Worm (Caenorhabditis elegans): ENCODE results near the gene F40G9.18.
"Not testable (repeated sequence)": the region's sequence is repeated elsewhere in the genome, so short reads cannot be mapped to it uniquely, and the experiment has no call there.

F40G9.18 gene

DNA sequence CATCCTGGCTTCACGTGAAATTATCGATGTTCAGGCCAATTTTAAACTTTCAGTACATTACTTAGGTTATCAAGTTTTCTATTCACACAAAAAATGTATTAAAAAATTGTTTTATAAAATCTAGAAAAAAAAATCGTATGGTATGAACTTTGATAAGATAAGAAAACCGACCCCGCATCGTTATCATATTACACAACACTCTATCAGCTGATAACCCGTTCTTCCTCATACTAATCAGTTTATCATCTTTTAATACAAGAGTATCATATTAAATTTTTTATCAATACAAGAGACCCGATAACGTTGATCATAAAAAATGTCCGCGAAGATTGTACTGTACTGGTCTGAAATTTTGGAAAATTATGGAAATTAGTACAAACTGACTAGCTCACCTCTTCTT, 15.2 kb downstream of the F40G9.18 start:
- TF ChIP-seq dao-5 (tag; optimal IDR thresholded peaks at IDR 0.05) (no peak), W03F9.2 (tag; optimal IDR thresholded peaks at IDR 0.05) (no peak), him-1 (tag; optimal IDR thresholded peaks at IDR 0.05) (no peak)

DNA sequence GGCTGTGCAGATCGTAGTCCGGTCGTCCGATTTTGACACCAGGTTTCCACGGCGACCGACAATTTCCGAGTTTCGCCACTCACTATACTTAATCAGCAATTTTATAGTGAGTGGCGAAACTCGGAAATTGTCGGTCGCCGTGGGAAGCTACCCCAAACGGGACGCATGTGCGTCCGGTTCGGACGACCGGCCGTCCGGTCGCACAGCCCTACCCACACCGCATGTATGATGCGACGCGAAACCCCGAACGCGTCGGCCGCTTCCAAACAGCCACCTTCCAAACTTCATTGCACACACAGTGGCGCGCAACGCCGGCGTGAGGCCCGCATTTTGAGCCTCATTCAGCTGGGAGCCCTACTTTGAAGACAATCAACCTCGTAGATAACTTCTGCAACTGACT, 18.3 kb downstream of the F40G9.18 start:
- TF ChIP-seq dao-5 (tag; optimal IDR thresholded peaks at IDR 0.05) (no peak), W03F9.2 (tag; optimal IDR thresholded peaks at IDR 0.05) (no peak), him-1 (tag; optimal IDR thresholded peaks at IDR 0.05) (no peak)

DNA sequence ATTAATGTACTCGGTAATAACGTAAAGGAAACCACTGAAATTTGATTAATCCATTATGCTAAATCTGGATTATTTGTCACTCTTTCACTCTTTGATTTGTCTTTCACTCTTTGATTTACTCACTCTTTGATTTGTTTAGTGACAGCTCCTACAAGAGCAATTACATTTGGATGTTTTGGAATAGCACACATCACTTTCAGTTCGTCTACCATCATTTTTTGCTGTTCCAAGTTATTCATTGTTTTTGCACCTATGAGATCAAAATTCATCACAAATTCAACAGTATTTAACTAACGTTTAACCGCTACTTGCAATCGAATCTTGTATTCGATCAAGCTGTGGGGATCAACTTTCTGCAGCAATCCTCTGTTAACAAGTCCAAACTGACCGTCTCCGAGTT, 20.2 kb downstream of the F40G9.18 start:
- TF ChIP-seq him-1 (tag; optimal IDR thresholded peaks at IDR 0.05): no peak
- no peak for TF ChIP-seq dao-5 (tag; optimal IDR thresholded peaks at IDR 0.05)
- TF ChIP-seq W03F9.2 (tag; optimal IDR thresholded peaks at IDR 0.05): no peak

DNA sequence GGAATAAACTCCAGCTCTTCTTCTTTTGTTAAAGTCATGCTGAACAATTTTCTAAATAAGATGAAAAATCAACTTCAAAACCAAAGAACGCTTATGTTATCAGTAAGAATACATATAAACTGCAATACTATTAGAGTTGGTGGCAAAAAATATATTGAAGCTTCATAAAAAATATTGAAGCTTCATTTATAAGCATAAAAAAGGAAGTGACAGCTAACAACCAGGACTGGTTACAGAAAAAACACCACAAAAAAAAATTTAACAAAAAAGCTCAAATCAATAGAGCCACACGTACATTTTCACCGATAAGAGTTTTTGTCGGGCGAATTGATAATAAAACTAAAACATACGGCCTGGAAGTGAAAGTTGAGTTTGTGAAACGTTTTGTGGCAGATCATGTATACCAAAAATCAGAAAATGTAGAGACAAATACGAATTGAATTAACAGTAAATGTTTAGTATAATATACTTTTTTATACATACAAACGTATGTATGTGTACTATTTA, 21.8 kb downstream of the F40G9.18 start, which contains the start of gene sqst-5:
Gene sqst-5, minus strand, starts transcription at position 51 of the 507 bp plus-strand sequence.
- no peak for TF ChIP-seq him-1 (tag; optimal IDR thresholded peaks at IDR 0.05)
- no peak for TF ChIP-seq dao-5 (tag; optimal IDR thresholded peaks at IDR 0.05)
- TF ChIP-seq W03F9.2 (tag; optimal IDR thresholded peaks at IDR 0.05): no peak

DNA sequence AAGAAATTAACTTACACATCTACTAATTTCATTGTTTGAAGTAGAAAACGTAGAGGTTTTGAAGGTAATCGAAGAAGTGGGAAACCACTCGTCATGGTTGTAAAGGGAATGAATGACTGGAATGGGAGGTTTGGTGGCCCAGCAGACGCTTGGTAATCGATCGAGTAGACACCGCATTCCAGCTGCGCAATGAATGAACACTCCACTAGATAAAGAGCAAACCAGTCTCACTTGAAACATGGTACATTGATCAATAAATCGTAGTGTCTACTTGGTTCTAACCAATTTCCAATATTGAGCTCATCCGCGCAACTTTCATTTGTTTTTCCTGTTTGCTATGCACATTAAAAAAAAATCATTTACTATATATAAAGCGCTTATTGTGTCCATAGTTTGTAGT, 23.0 kb downstream of the F40G9.18 start, which contains the start of gene fbxb-84:
Gene fbxb-84, minus strand, starts transcription at position 101 of the 400 bp plus-strand sequence.
- no peak for TF ChIP-seq him-1 (tag; optimal IDR thresholded peaks at IDR 0.05)
- no peak for TF ChIP-seq dao-5 (tag; optimal IDR thresholded peaks at IDR 0.05)
- no peak for TF ChIP-seq W03F9.2 (tag; optimal IDR thresholded peaks at IDR 0.05)

DNA sequence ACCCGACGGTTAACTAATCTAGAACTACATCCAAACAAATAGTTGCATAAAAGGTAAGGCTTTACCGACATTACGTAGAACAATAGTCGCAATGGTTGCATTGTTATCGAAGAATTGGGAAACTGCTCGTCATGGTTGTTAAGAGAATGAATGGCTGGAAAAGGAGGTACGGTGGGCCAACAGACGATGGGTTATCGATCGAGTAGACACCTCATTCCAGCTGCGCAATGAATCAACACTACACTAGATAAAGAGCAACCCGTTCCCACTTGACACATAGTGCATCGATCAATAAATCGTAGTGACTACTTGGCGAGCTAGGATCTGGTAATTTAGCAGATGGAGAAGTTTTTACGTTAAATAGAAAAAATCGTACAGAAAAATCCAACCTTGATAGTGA, 24.3 kb downstream of the F40G9.18 start, which contains the start of the genes T17A3.12 and fbxb-83:
Gene T17A3.12, minus strand, starts transcription at position 101 of the 400 bp plus-strand sequence.
Gene fbxb-83, minus strand, starts transcription at position 134 of the 400 bp plus-strand sequence.
- TF ChIP-seq dao-5 (tag; optimal IDR thresholded peaks at IDR 0.05) (no peak), him-1 (tag; optimal IDR thresholded peaks at IDR 0.05) (no peak), W03F9.2 (tag; optimal IDR thresholded peaks at IDR 0.05) (no peak)

DNA sequence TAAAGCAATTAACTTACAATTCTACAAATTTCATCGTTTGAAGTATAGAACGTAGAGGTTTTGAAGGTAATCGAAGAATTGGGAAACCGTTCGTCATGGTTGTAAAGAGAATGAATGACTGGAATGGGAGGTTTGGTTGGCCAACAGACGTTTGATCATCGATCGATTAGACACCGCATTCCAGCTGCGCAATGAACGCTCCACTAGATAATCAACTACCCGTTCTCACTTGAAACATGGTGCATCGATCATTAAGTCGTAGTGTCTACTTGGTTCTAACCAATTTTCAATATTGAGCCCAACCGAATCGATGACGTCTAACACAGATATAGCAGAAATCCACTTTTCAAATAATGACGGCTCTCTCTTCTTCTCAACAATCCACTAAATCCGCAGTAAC, 26.3 kb downstream of the F40G9.18 start, which contains the start of gene fbxb-82:
Gene fbxb-82, minus strand, starts transcription at position 101 of the 400 bp plus-strand sequence.
- TF ChIP-seq dao-5 (tag; optimal IDR thresholded peaks at IDR 0.05) (no peak), him-1 (tag; optimal IDR thresholded peaks at IDR 0.05) (no peak), W03F9.2 (tag; optimal IDR thresholded peaks at IDR 0.05) (no peak)

DNA sequence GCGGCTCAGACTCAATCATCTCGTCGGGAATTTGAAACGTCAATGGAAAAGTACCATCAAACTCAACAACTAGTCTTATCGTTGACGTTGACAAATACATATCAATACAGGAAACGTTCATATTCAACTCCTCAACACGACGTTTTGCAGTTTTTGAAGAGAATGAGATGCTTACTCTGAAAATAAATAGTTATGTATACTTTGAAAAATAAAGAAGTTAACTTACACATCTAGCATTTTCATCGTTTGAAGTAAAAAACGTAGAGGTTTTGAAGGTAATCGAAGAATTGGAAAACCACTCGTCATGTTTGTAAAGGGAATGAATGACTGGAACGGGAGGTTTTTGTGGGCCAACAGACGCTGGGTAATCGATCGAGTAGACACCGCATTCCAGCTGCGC, 28.5 kb downstream of the F40G9.18 start, which contains the start of gene fbxb-81:
Gene fbxb-81, minus strand, starts transcription at position 314 of the 400 bp plus-strand sequence.
- TF ChIP-seq W03F9.2 (tag; optimal IDR thresholded peaks at IDR 0.05) (no peak), dao-5 (tag; optimal IDR thresholded peaks at IDR 0.05) (no peak), him-1 (tag; optimal IDR thresholded peaks at IDR 0.05) (no peak)

DNA sequence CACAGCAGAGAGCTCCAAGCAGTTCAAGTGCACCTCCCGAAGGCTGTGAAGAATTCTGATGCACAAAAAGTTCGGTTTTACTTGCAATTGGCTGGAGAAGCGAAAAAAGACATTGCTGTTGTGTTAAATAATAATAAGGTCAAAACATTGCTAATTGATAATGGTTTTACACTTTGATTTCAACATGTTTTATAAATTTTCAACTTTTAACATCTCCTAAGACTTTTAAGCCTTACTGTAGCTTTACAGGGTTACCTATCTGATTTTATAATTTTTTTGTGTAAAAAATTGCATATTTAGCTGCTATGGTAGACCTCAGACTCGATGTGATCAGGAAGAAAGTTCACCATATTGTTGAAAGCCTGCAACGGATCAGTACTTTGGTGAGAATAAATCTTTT, 35.2 kb downstream of the F40G9.18 start, which contains the start of gene pals-25:
Gene pals-25, plus strand, starts transcription at position 301 of the 400 bp plus-strand sequence.
- TF ChIP-seq him-1 (tag; optimal IDR thresholded peaks at IDR 0.05) (no peak), dao-5 (tag; optimal IDR thresholded peaks at IDR 0.05) (no peak), W03F9.2 (tag; optimal IDR thresholded peaks at IDR 0.05) (no peak)

DNA sequence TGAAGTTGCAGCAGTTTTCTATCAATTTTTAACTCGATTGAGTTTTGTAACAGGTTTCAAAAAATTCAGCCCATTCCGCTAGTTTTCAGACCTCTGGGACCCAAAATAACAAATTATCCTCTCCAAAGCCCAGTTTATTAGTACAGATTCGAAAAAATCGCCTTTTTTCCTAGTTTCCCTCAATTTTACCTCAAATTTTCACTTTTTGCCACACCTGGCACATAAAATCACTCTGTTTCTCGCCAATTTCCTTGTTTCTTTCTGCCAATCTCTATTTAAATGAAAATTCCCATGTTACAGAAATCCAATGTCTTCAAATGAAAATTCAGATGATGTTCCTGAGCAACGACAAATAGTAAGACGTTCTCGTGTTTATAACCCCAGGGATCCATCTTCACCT, 37.3 kb downstream of the F40G9.18 start, which contains the start of gene pals-22:
Gene pals-22, plus strand, starts transcription at position 301 of the 400 bp plus-strand sequence.
- TF ChIP-seq W03F9.2 (tag; optimal IDR thresholded peaks at IDR 0.05) (no peak), dao-5 (tag; optimal IDR thresholded peaks at IDR 0.05) (no peak), him-1 (tag; optimal IDR thresholded peaks at IDR 0.05) (no peak)

DNA sequence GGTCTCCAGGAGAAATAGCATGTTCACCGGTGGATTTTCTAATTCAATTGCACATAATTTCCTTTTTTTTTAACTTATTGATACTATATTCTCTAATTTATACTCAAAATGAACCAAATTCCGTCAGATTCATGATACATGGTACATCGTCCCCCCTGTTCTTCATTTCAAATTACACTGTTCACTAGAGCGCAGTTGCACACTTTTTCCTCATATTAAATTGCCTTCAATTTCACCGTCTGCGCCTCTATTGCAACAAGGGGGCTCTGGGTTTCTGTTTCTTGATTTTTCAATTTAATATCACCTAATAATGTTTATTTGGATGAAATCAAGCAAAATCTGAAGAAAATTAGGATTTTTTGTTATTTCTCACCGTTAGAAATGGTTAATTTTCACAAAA, 37.8 kb downstream of the F40G9.18 start:
- no peak for TF ChIP-seq W03F9.2 (tag; optimal IDR thresholded peaks at IDR 0.05)
- no peak for TF ChIP-seq dao-5 (tag; optimal IDR thresholded peaks at IDR 0.05)
- TF ChIP-seq him-1 (tag; optimal IDR thresholded peaks at IDR 0.05): no peak

DNA sequence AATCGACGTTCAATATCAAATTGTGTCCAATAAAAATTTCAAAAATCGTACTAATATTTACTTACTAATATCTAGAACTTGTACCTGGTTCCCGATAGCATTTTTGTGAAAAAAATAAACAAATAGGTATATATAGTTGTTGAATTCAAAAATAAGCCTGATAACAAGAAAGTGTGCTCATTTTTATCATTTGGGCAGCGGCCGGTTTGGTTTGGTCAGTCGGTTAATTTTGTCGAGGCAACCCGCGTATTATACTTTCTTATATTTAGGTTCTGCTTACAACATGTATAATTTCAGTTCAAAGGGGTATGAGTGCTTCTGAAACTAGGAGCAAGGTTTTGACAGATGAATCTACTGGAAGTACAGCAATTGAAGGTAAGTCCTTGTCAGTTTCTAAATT, 38.7 kb downstream of the F40G9.18 start, which contains the start of the genes nhr-280 and C29F9.2:
Gene nhr-280, minus strand, starts transcription at position 101 of the 400 bp plus-strand sequence.
Gene C29F9.2, plus strand, starts transcription at position 298 of the 400 bp plus-strand sequence.
- TF ChIP-seq him-1 (tag; optimal IDR thresholded peaks at IDR 0.05): no peak
- TF ChIP-seq W03F9.2 (tag; optimal IDR thresholded peaks at IDR 0.05): no peak
- no peak for TF ChIP-seq dao-5 (tag; optimal IDR thresholded peaks at IDR 0.05)

DNA sequence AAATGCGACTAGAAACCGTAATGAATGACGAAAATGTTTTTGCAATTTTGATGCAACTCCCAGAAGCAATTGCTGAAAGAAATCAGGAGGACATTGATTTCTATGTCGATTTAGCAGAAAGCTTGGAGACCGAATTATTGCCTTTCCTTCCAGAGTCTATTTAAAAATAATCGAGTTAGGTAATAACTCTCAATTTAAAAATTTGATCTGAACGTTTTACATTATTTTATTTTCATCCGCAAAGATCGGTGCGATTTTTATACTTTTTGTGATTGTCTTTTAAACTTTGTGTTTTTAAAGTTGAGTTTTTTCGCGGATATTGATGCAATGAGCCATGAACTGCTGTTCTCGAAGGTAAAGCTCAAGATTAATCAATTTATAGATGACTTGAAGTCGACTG, 44.9 kb downstream of the F40G9.18 start, which contains the start of gene pals-23:
Gene pals-23, plus strand, starts transcription at position 301 of the 400 bp plus-strand sequence.
- no peak for TF ChIP-seq dao-5 (tag; optimal IDR thresholded peaks at IDR 0.05)
- TF ChIP-seq W03F9.2 (tag; optimal IDR thresholded peaks at IDR 0.05): no peak
- no peak for TF ChIP-seq him-1 (tag; optimal IDR thresholded peaks at IDR 0.05)

DNA sequence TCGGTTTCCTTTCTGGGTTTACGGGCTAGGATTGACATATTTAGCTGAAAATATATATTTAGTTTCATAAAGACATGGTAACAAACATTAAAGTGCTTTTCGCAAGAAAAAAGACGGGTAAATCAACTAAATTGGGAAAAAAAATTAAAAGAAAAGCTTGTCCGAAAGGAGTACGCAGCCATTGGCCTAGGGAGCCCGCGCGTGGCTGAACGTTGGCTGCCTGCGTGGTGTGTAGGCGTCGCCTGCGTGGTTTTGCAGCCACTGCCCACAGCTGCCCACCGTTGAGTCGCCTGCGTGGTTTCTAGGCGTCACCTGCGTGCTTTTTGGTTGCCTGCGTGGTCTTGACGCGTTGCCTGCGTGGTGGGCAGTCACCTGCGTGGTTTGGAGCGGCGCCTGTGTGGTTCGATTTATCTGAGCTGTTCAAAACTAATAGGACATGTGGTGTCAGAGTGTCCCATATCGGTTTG, 47.4 kb downstream of the F40G9.18 start, which contains the start of gene C29F9.12:
Gene C29F9.12, minus strand, starts transcription at position 51 of the 467 bp plus-strand sequence.
- not testable (repeated sequence) for TF ChIP-seq W03F9.2, dao-5, him-1 (tag; optimal IDR thresholded peaks at IDR 0.05)

All from whole organism, L4/young adult.